Fruit fly (Drosophila melanogaster) whole organism, embryonic: ENCODE measurements around the gene CG31974.

Source experiments
- CG10979 ChIP-seq: fragments of 200-800 bp; sonication (Bioruptor generic); optimal IDR thresholded peaks from 2 replicates; lab custom pipeline; 2018; ENCODE audit warnings: missing biosample characterization, mild to moderate bottlenecking, missing genetic modification characterization, moderate library complexity
- CG11093 ChIP-seq: fragments of 200-800 bp; sonication (Bioruptor generic); IDR thresholded peaks from 3 replicates; pipeline ENCODE4 v1.3.6; 2022; ENCODE audit warnings: missing biosample characterization, missing genetic modification characterization
- CG12391 ChIP-seq: fragments of 200-800 bp; sonication (Bioruptor generic); optimal IDR thresholded peaks from 3 replicates; lab custom pipeline; 2018; ENCODE audit warnings: missing biosample characterization, mild to moderate bottlenecking, missing genetic modification characterization, moderate library complexity
- CG12659 ChIP-seq: fragments of 200-800 bp; sonication (Bioruptor generic); optimal IDR thresholded peaks from 3 replicates; lab custom pipeline; 2017; ENCODE audit warnings: mild to moderate bottlenecking, missing biosample characterization, missing genetic modification reagents, missing genetic modification characterization
- CG13296 ChIP-seq: fragments of 200-800 bp; sonication (Bioruptor generic); optimal IDR thresholded peaks from 3 replicates; lab custom pipeline; 2018; ENCODE audit warnings: missing biosample characterization, mild to moderate bottlenecking, missing genetic modification characterization
- CG13624 ChIP-seq: fragments of 200-800 bp; sonication (Bioruptor generic); optimal IDR thresholded peaks from 2 replicates; lab custom pipeline; 2016; ENCODE audit warnings: missing biosample characterization, missing genetic modification characterization
- CG13894 ChIP-seq: fragments of 200-800 bp; sonication (Bioruptor generic); optimal IDR thresholded peaks from 3 replicates; lab custom pipeline; 2018; ENCODE audit warnings: missing biosample characterization, mild to moderate bottlenecking, missing genetic modification characterization, moderate library complexity
- CG17802 ChIP-seq: fragments of 200-800 bp; sonication (Bioruptor generic); optimal IDR thresholded peaks from 2 replicates; lab custom pipeline; 2018; ENCODE audit warnings: missing biosample characterization, mild to moderate bottlenecking, missing genetic modification characterization, moderate library complexity
- CG17829 ChIP-seq: fragments of 200-800 bp; optimal IDR thresholded peaks from 2 replicates; lab custom pipeline; 2019; ENCODE audit warnings: missing biosample characterization, mild to moderate bottlenecking, missing genetic modification characterization, moderate library complexity
- CG2116 ChIP-seq: fragments of 200-800 bp; sonication (Bioruptor generic); optimal IDR thresholded peaks from 3 replicates; lab custom pipeline; 2018; ENCODE audit warnings: missing biosample characterization, mild to moderate bottlenecking, missing genetic modification characterization
- CG2120 ChIP-seq: fragments of 200-800 bp; sonication (Bioruptor generic); optimal IDR thresholded peaks from 3 replicates; lab custom pipeline; 2016; ENCODE audit warnings: missing biosample characterization, missing genetic modification characterization
- CG2712 ChIP-seq: fragments of 200-800 bp; optimal IDR thresholded peaks from 3 replicates; lab custom pipeline; 2019; ENCODE audit warnings: missing biosample characterization, mild to moderate bottlenecking, missing genetic modification characterization, moderate library complexity
- CG30020 ChIP-seq: fragments of 200-800 bp; optimal IDR thresholded peaks from 2 replicates; lab custom pipeline; 2019; ENCODE audit warnings: missing biosample characterization, mild to moderate bottlenecking, missing genetic modification characterization, moderate library complexity
- CG7987 ChIP-seq: fragments of 200-800 bp; sonication (Bioruptor generic); optimal IDR thresholded peaks from 2 replicates; lab custom pipeline; 2018; ENCODE audit warnings: missing biosample characterization, mild to moderate bottlenecking, missing genetic modification characterization, moderate library complexity
- CG9797 ChIP-seq: fragments of 200-800 bp; sonication (Bioruptor generic); optimal IDR thresholded peaks from 3 replicates; lab custom pipeline; 2018; ENCODE audit warnings: missing biosample characterization, mild to moderate bottlenecking, missing genetic modification characterization
- CG9817 ChIP-seq: fragments of 200-800 bp; sonication (Bioruptor generic); optimal IDR thresholded peaks from 2 replicates; lab custom pipeline; 2018; ENCODE audit warnings: missing biosample characterization, mild to moderate bottlenecking, missing genetic modification characterization, moderate library complexity
- CG9932 ChIP-seq: fragments of 200-800 bp; sonication (Bioruptor generic); IDR thresholded peaks from 2 replicates; pipeline ENCODE4 v1.3.6; 2022; ENCODE audit warnings: missing biosample characterization, missing genetic modification characterization
- Chrac-16 ChIP-seq: fragments of 200-800 bp; sonication (Bioruptor generic); optimal IDR thresholded peaks from 3 replicates; lab custom pipeline; 2016; ENCODE audit warnings: missing biosample characterization, missing genetic modification characterization
- D ChIP-seq, 2 experiments: fragments of 200-800 bp in 1 of 2; fragments of >200 bp in 1 of 2; sonication (Bioruptor generic) in 1 of 2; optimal IDR thresholded peaks; 2 replicates in 1 of 2; 3 replicates in 1 of 2; lab custom pipeline; 2017; ENCODE audit warnings: mild to moderate bottlenecking in 1 of 2, missing biosample characterization in 1 of 2, missing genetic modification characterization in 1 of 2, missing genetic modification reagents in 1 of 2
- Dip2 ChIP-seq: fragments of 200-800 bp; sonication (Bioruptor generic); IDR thresholded peaks from 2 replicates; pipeline ENCODE4 v1.3.6; 2022; ENCODE audit warnings: missing biosample characterization, missing genetic modification characterization
- Dp ChIP-seq: fragments of 200-800 bp; sonication (Bioruptor generic); optimal IDR thresholded peaks from 2 replicates; lab custom pipeline; 2018; ENCODE audit warnings: missing biosample characterization, mild to moderate bottlenecking, missing genetic modification characterization, moderate library complexity
- Fer2 ChIP-seq: fragments of 200-800 bp; sonication (Bioruptor generic); optimal IDR thresholded peaks from 2 replicates; lab custom pipeline; 2018; ENCODE audit warnings: missing biosample characterization, mild to moderate bottlenecking, missing genetic modification characterization, moderate library complexity
- HmgD ChIP-seq: fragments of 200-800 bp; sonication (Bioruptor generic); optimal IDR thresholded peaks from 3 replicates; lab custom pipeline; 2016; ENCODE audit warnings: missing biosample characterization, missing genetic modification characterization
- HmgZ ChIP-seq: fragments of 200-800 bp; sonication (Bioruptor generic); optimal IDR thresholded peaks from 2 replicates; lab custom pipeline; 2018; ENCODE audit warnings: missing biosample characterization, mild to moderate bottlenecking, missing genetic modification characterization
- Hmr ChIP-seq: fragments of 200-800 bp; sonication (Bioruptor generic); optimal IDR thresholded peaks from 3 replicates; lab custom pipeline; 2017; ENCODE audit warnings: mild to moderate bottlenecking, missing biosample characterization, missing genetic modification reagents, missing genetic modification characterization
- Hr78 ChIP-seq, 2 experiments: fragments of 200-800 bp in 1 of 2; fragments of >200 bp in 1 of 2; sonication (Bioruptor generic) in 1 of 2; optimal IDR thresholded peaks; 2 replicates each; lab custom pipeline; 2017 to 2019; ENCODE audit warnings: missing biosample characterization in 2 of 2, missing genetic modification characterization in 2 of 2, mild to moderate bottlenecking in 1 of 2, moderate library complexity in 1 of 2
- Myb ChIP-seq: fragments of 200-800 bp; sonication (Bioruptor generic); optimal IDR thresholded peaks from 2 replicates; lab custom pipeline; 2016; ENCODE audit warnings: missing biosample characterization, missing genetic modification characterization
- Oli ChIP-seq: fragments of 200-800 bp; sonication (Bioruptor generic); optimal IDR thresholded peaks from 2 replicates; lab custom pipeline; 2018; ENCODE audit warnings: missing biosample characterization, mild to moderate bottlenecking, missing genetic modification characterization, moderate library complexity
- Opbp ChIP-seq: fragments of 200-800 bp; sonication (Bioruptor generic); IDR thresholded peaks from 3 replicates; pipeline ENCODE4 v1.3.6; 2022; ENCODE audit warnings: missing biosample characterization, missing genetic modification characterization; ENCODE audit not compliant: partially characterized antibody
- Stat92E ChIP-seq, 3 experiments: fragments of >200 bp in 2 of 3; fragments of 200-800 bp in 1 of 3; sonication (Bioruptor generic) in 1 of 3; optimal IDR thresholded peaks; 2 replicates each; lab custom pipeline; 2017 to 2019; ENCODE audit warnings: missing biosample characterization in 3 of 3, missing genetic modification characterization in 3 of 3, mild to moderate bottlenecking in 1 of 3, moderate library complexity in 1 of 3
- Xbp1 ChIP-seq: fragments of 200-800 bp; sonication (Bioruptor generic); optimal IDR thresholded peaks from 3 replicates; lab custom pipeline; 2016; ENCODE audit warnings: missing biosample characterization, mild to moderate bottlenecking, missing genetic modification characterization
- YL-1 ChIP-seq: fragments of 200-800 bp; sonication (Bioruptor generic); optimal IDR thresholded peaks from 3 replicates; lab custom pipeline; 2017; ENCODE audit warnings: missing biosample characterization, mild to moderate bottlenecking, missing genetic modification characterization
- al ChIP-seq: fragments of 200-800 bp; sonication (Bioruptor generic); IDR thresholded peaks from 2 replicates; pipeline ENCODE4 v1.3.6; 2022; ENCODE audit warnings: missing biosample characterization, missing genetic modification characterization
- eve ChIP-seq, 2 experiments: fragments of >200 bp; optimal IDR thresholded peaks; 2 replicates each; lab custom pipeline; 2017; ENCODE audit warnings: missing biosample characterization in 2 of 2, missing genetic modification characterization in 2 of 2
- fu2 ChIP-seq: fragments of 200-800 bp; sonication (Bioruptor generic); optimal IDR thresholded peaks from 2 replicates; lab custom pipeline; 2016; ENCODE audit warnings: missing biosample characterization, missing genetic modification characterization
- gcm ChIP-seq: fragments of 200-800 bp; sonication (Bioruptor generic); optimal IDR thresholded peaks from 2 replicates; lab custom pipeline; 2019; ENCODE audit warnings: missing biosample characterization, mild to moderate bottlenecking, missing genetic modification characterization, moderate library complexity
- grau ChIP-seq: fragments of 200-800 bp; optimal IDR thresholded peaks from 3 replicates; lab custom pipeline; 2019; ENCODE audit warnings: missing biosample characterization, mild to moderate bottlenecking, missing genetic modification characterization, moderate library complexity
- insv ChIP-seq, 2 experiments: fragments of 200-800 bp; sonication (Bioruptor generic); optimal IDR thresholded peaks; 3 replicates each; lab custom pipeline; 2016 to 2018; ENCODE audit warnings: missing biosample characterization in 2 of 2, missing genetic modification characterization in 2 of 2
- lbe ChIP-seq: fragments of 200-800 bp; sonication (Bioruptor generic); optimal IDR thresholded peaks from 2 replicates; lab custom pipeline; 2016; ENCODE audit warnings: missing biosample characterization, mild to moderate bottlenecking, missing genetic modification characterization
- nmo ChIP-seq: fragments of 200-800 bp; sonication (Bioruptor generic); optimal IDR thresholded peaks from 2 replicates; lab custom pipeline; 2018; ENCODE audit warnings: missing biosample characterization, mild to moderate bottlenecking, missing genetic modification characterization, moderate library complexity
- nom ChIP-seq: fragments of 200-800 bp; sonication (Bioruptor generic); optimal IDR thresholded peaks from 2 replicates; lab custom pipeline; 2017; ENCODE audit warnings: missing biosample characterization, missing genetic modification characterization, mild to moderate bottlenecking, moderate library complexity, missing genetic modification reagents
- pros ChIP-seq: fragments of 200-800 bp; sonication (Bioruptor generic); optimal IDR thresholded peaks from 3 replicates; lab custom pipeline; 2019; ENCODE audit warnings: missing biosample characterization, mild to moderate bottlenecking, missing genetic modification characterization, moderate library complexity
- pzg ChIP-seq: fragments of 200-800 bp; sonication (Bioruptor generic); optimal IDR thresholded peaks from 3 replicates; lab custom pipeline; 2018; ENCODE audit warnings: missing biosample characterization, mild to moderate bottlenecking, missing genetic modification characterization, moderate library complexity
- rib ChIP-seq: fragments of 200-800 bp; sonication (Bioruptor generic); IDR thresholded peaks from 2 replicates; pipeline ENCODE4 v1.3.6; 2022; ENCODE audit warnings: missing biosample characterization, missing genetic modification characterization
- schlank ChIP-seq: fragments of 200-800 bp; sonication (Bioruptor generic); optimal IDR thresholded peaks from 2 replicates; lab custom pipeline; 2018; ENCODE audit warnings: missing biosample characterization, mild to moderate bottlenecking, missing genetic modification characterization
- sens-2 ChIP-seq: fragments of 200-800 bp; sonication (Bioruptor generic); IDR thresholded peaks from 2 replicates; pipeline ENCODE4 v1.3.6; 2022; ENCODE audit warnings: missing biosample characterization, missing genetic modification characterization
- stwl ChIP-seq: fragments of 200-800 bp; sonication (Bioruptor generic); optimal IDR thresholded peaks from 3 replicates; lab custom pipeline; 2018; ENCODE audit warnings: missing biosample characterization, mild to moderate bottlenecking, missing genetic modification characterization, moderate library complexity
- sug ChIP-seq: fragments of 200-800 bp; optimal IDR thresholded peaks from 2 replicates; lab custom pipeline; 2019; ENCODE audit warnings: missing biosample characterization, mild to moderate bottlenecking, missing genetic modification characterization, moderate library complexity
- toy ChIP-seq: fragments of 200-800 bp; sonication (Bioruptor generic); IDR thresholded peaks from 2 replicates; pipeline ENCODE4 v1.3.6; 2022; ENCODE audit warnings: missing biosample characterization, missing genetic modification characterization

The CG31974 gene

DNA sequence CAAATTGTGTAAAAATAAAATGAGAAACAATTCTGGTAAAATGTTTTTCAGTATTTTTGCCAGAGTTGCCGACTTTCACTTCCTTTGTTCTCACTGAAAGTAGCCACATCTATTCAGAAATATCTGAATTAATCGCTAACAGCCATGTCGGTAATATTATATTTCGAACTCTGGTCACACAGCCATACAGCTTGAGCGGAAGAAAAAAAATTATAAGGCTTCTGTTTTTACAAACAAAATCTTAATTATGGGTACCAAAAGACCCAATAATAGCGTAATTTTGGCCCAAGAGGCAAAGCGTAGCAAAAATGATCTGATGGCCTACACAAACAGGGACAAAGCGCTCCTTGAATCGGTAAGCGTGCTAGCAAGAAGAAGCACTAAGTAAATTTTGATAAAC, 13.1 kb upstream of the CG31974 start, which contains the start of gene CG3436 (continued):
- peak; percentile 12 for TF ChIP-seq CG2120
- peak; percentile 55 for TF ChIP-seq HmgZ (tag; lab: Kevin White, UChicago)
- TF ChIP-seq nom (GFP tag; lab: Kevin White, UChicago) = peak; percentile 5
- TF ChIP-seq CG9797 = peak; percentile 86
- peak in 1 of 2 experiments; percentile 4 for TF ChIP-seq insv (GFP tag; optimal IDR thresholded peaks at IDR 0.05; lab: Kevin White, UChicago)
- TF ChIP-seq nmo (GFP tag; lab: Kevin White, UChicago) = peak; percentile 56
- peak; percentile 55 for TF ChIP-seq CG30020 (tag; lab: Kevin White, UChicago)
- TF ChIP-seq CG7987 (GFP tag; lab: Kevin White, UChicago) = peak; percentile 24
- peak; percentile 22 for TF ChIP-seq CG2116 (GFP tag; lab: Kevin White, UChicago)
- peak; percentile 62 for TF ChIP-seq YL-1
- peak in 1 of 3 experiments; percentile 2 for TF ChIP-seq Stat92E (GFP tag; optimal IDR thresholded peaks at IDR 0.05; lab: Kevin White, UChicago)
- peak; percentile 91 for TF ChIP-seq pzg (GFP tag; lab: Kevin White, UChicago)
- TF ChIP-seq CG13624 (GFP tag; lab: Kevin White, UChicago) = peak; percentile 14
- TF ChIP-seq lbe (GFP tag; lab: Kevin White, UChicago) = peak; percentile 11
- TF ChIP-seq CG2712 (tag; lab: Kevin White, UChicago) = peak; percentile 41
- TF ChIP-seq pros = no peak
- TF ChIP-seq Opbp (GFP tag; lab: Robert Waterston, UW) = no peak
- peak; percentile 22 for TF ChIP-seq Dp
- TF ChIP-seq eve (GFP tag; optimal IDR thresholded peaks at IDR 0.05; lab: Kevin White, UChicago) = no peak
- peak; percentile 24 for TF ChIP-seq grau (tag; lab: Kevin White, UChicago)
- peak; percentile 17 for TF ChIP-seq CG9817 (tag; lab: Kevin White, UChicago)
- no peak for TF ChIP-seq Hr78 (GFP tag; optimal IDR thresholded peaks at IDR 0.05; lab: Kevin White, UChicago)
- TF ChIP-seq CG12391 (tag; lab: Kevin White, UChicago) = peak; percentile 19
- TF ChIP-seq stwl (tag; lab: Kevin White, UChicago) = peak; percentile 88
- no peak for TF ChIP-seq CG11093 (GFP tag; lab: Robert Waterston, UW)
- TF ChIP-seq CG13296 (GFP tag; lab: Kevin White, UChicago) = peak; percentile 20
- TF ChIP-seq Xbp1 (GFP tag; lab: Kevin White, UChicago) = no peak
- peak; percentile 15 for TF ChIP-seq CG17829 (tag; lab: Kevin White, UChicago)
- no peak for TF ChIP-seq fu2 (GFP tag; lab: Kevin White, UChicago)
- peak; percentile 33 for TF ChIP-seq CG17802 (tag; lab: Kevin White, UChicago)
- peak; percentile 37 for TF ChIP-seq sug
- peak; percentile 38 for TF ChIP-seq CG13894 (tag; lab: Kevin White, UChicago)
- peak; percentile 27 for TF ChIP-seq Hmr
- TF ChIP-seq CG9932 (GFP tag; lab: Robert Waterston, UW) = no peak

dm6 chr2L:155215-155712, 12.4 kb upstream of the CG31974 start, which contains the start of gene Pus10:
Pus10 (minus strand) TSS chr2L:155305.
- TF ChIP-seq toy (GFP tag; lab: Robert Waterston, UW) (no peak), al (GFP tag; lab: Robert Waterston, UW) (no peak), Dip2 (GFP tag; lab: Robert Waterston, UW) (no peak), sens-2 (GFP tag; lab: Robert Waterston, UW) (no peak), Oli (tag; lab: Kevin White, UChicago) (no peak), Myb (peak; percentile 12), rib (no peak), schlank (no peak), CG10979 (tag; lab: Kevin White, UChicago) (no peak), Chrac-16 (GFP tag; lab: Kevin White, UChicago) (no peak), CG12659 (GFP tag; lab: Kevin White, UChicago) (peak; percentile 25), D (optimal IDR thresholded peaks at IDR 0.05; lab: Kevin White, UChicago) (peak; percentile 83), D (GFP tag; optimal IDR thresholded peaks at IDR 0.05; lab: Kevin White, UChicago) (no peak), gcm (GFP tag; lab: Kevin White, UChicago) (no peak), Fer2 (tag; lab: Kevin White, UChicago) (no peak), HmgD (no peak)
